Worm (Caenorhabditis elegans): ENCODE data around the gene spp-26.

- no peak for TF ChIP-seq nhr-11 (tag; optimal IDR thresholded peaks at IDR 0.05)
- no peak for TF ChIP-seq unc-3 (GFP tag; conservative IDR thresholded peaks at IDR 0.05)
- no peak for TF ChIP-seq unc-3 (tag; optimal IDR thresholded peaks at IDR 0.05)
- TF ChIP-seq tbx-2 (tag; optimal IDR thresholded peaks at IDR 0.05) = no peak
These were observed 46.3 kb upstream of the spp-26 start, which contains the start of gene ZK1055.7 for ce11 chrV:6605275-6605674.

Data from whole organism, late embryonic.